Worm (Caenorhabditis elegans) whole organism, L1 larva: ENCODE measurements around the gene ttr-5.

Experiments used
- C04F5.9 ChIP-seq: sonication (generic microtip); optimal IDR thresholded peaks from 2 replicates; lab custom pipeline; 2016; ENCODE audit warnings: missing genetic modification characterization, missing compliant biosample characterization
- aly-2 ChIP-seq: fragments of 150-350 bp; optimal IDR thresholded peaks from 2 replicates; lab custom pipeline; 2014; ENCODE audit warnings: missing biosample characterization, missing genetic modification characterization
- blmp-1 ChIP-seq: fragments of 150-350 bp; optimal IDR thresholded peaks from 2 replicates; lab custom pipeline; 2014; ENCODE audit warnings: missing biosample characterization, missing genetic modification characterization
- ceh-63 ChIP-seq: fragments of 200-800 bp; sonication (Bioruptor generic); optimal IDR thresholded peaks from 2 replicates; lab custom pipeline; 2018; ENCODE audit warnings: mild to moderate bottlenecking, missing genetic modification characterization, missing compliant biosample characterization
- ces-1 ChIP-seq: fragments of 150-350 bp; optimal IDR thresholded peaks from 2 replicates; lab custom pipeline; 2014; ENCODE audit warnings: missing biosample characterization, missing genetic modification reagents, missing genetic modification characterization
- dpl-1 ChIP-seq, 3 experiments: fragments of 150-350 bp in 2 of 3; sonication (generic microtip) in 1 of 3; optimal IDR thresholded peaks; 2 replicates each; lab custom pipeline; 2014 to 2017; ENCODE audit warnings: missing biosample characterization in 3 of 3, missing genetic modification characterization in 3 of 3, missing genetic modification reagents in 3 of 3
- efl-1 ChIP-seq, 4 experiments: fragments of 150-350 bp; optimal IDR thresholded peaks in 3 of 4; peaks in 1 of 4; 1 replicate in 1 of 4; 2 replicates in 3 of 4; lab custom pipeline; 2014; ENCODE audit warnings: missing biosample characterization in 2 of 4, missing genetic modification characterization in 2 of 4, missing genetic modification reagents in 2 of 4
- efl-3 ChIP-seq: fragments of 200-800 bp; sonication (Bioruptor generic); optimal IDR thresholded peaks from 2 replicates; lab custom pipeline; 2018; ENCODE audit warnings: mild to moderate bottlenecking, missing genetic modification characterization, missing compliant biosample characterization
- egl-13 ChIP-seq: sonication (generic microtip); optimal IDR thresholded peaks from 2 replicates; lab custom pipeline; 2016; ENCODE audit warnings: missing genotype, missing genetic modification reagents, missing genetic modification characterization, missing compliant biosample characterization
- elt-2 ChIP-seq: sonication (generic microtip); optimal IDR thresholded peaks from 2 replicates; lab custom pipeline; 2016; ENCODE audit warnings: missing genetic modification characterization, mild to moderate bottlenecking, inconsistent platforms, missing compliant biosample characterization, missing genetic modification reagents
- elt-3 ChIP-seq, 6 experiments: fragments of 150-350 bp in 1 of 6; sonication (generic microtip); optimal IDR thresholded peaks; 2 replicates each; lab custom pipeline; 2017 to 2018; ENCODE audit warnings: missing biosample characterization in 6 of 6, missing genetic modification characterization in 6 of 6, inconsistent platforms in 1 of 6
- fkh-10 ChIP-seq: sonication (generic microtip); optimal IDR thresholded peaks from 2 replicates; lab custom pipeline; 2017; ENCODE audit warnings: missing biosample characterization, missing genetic modification reagents, missing genetic modification characterization
- hlh-4 ChIP-seq: sonication (generic microtip); optimal IDR thresholded peaks from 2 replicates; lab custom pipeline; 2016; ENCODE audit warnings: mild to moderate bottlenecking, missing genetic modification characterization, missing compliant biosample characterization
- hpl-2 ChIP-seq: fragments of 150-350 bp; optimal IDR thresholded peaks from 2 replicates; lab custom pipeline; 2014; ENCODE audit warnings: missing biosample characterization, missing genetic modification reagents, missing genetic modification characterization
- isw-1 ChIP-seq: fragments of 200-800 bp; sonication (Bioruptor generic); IDR thresholded peaks from 2 replicates; pipeline ENCODE4 v1.3.6; 2022; ENCODE audit warnings: missing genetic modification characterization, missing compliant biosample characterization
- jun-1 ChIP-seq: fragments of 150-350 bp; optimal IDR thresholded peaks from 2 replicates; lab custom pipeline; 2014; ENCODE audit warnings: missing biosample characterization, missing genetic modification reagents, missing genetic modification characterization
- lin-14 ChIP-seq: fragments of 200-800 bp; sonication (Bioruptor generic); optimal IDR thresholded peaks from 2 replicates; lab custom pipeline; 2018; ENCODE audit warnings: mild to moderate bottlenecking, missing genetic modification characterization, moderate library complexity, missing compliant biosample characterization
- lin-39 ChIP-seq: fragments of 150-350 bp; optimal IDR thresholded peaks from 2 replicates; lab custom pipeline; 2014; ENCODE audit warnings: missing biosample characterization, missing genetic modification reagents, missing genetic modification characterization
- lsy-2 ChIP-seq, 2 experiments: fragments of 150-350 bp; optimal IDR thresholded peaks; 2 replicates each; lab custom pipeline; 2014; ENCODE audit warnings: missing biosample characterization in 2 of 2, missing genetic modification characterization in 2 of 2
- nhr-11 ChIP-seq: fragments of 150-350 bp; optimal IDR thresholded peaks from 2 replicates; lab custom pipeline; 2014; ENCODE audit warnings: missing biosample characterization, missing genetic modification characterization
- nhr-20 ChIP-seq: sonication (generic microtip); optimal IDR thresholded peaks from 2 replicates; lab custom pipeline; 2016; ENCODE audit warnings: mild to moderate bottlenecking, missing genetic modification characterization, missing compliant biosample characterization
- nhr-237 ChIP-seq: fragments of 150-350 bp; optimal IDR thresholded peaks from 2 replicates; lab custom pipeline; 2014; ENCODE audit warnings: missing biosample characterization, missing genetic modification characterization
- nhr-71 ChIP-seq: sonication (generic microtip); optimal IDR thresholded peaks from 2 replicates; lab custom pipeline; 2016; ENCODE audit warnings: mild to moderate bottlenecking, missing genetic modification characterization, moderate library complexity, missing compliant biosample characterization
- nhr-76 ChIP-seq: sonication (generic microtip); optimal IDR thresholded peaks from 2 replicates; lab custom pipeline; 2017; ENCODE audit warnings: missing biosample characterization, missing genetic modification characterization
- nhr-77 ChIP-seq: fragments of 150-350 bp; optimal IDR thresholded peaks from 2 replicates; lab custom pipeline; 2014; ENCODE audit warnings: missing biosample characterization, missing genetic modification characterization
- nhr-84 ChIP-seq: sonication (generic microtip); optimal IDR thresholded peaks from 2 replicates; lab custom pipeline; 2017; ENCODE audit warnings: missing biosample characterization, missing genetic modification characterization
- nhr-85 ChIP-seq: sonication (generic microtip); peaks from one replicate; lab custom pipeline; 2016; ENCODE audit warnings: missing genetic modification characterization, inconsistent platforms, missing compliant biosample characterization
- nhr-90 ChIP-seq: sonication (generic microtip); optimal IDR thresholded peaks from 2 replicates; lab custom pipeline; 2016; ENCODE audit warnings: mild to moderate bottlenecking, missing genetic modification characterization, missing compliant biosample characterization; ENCODE audit not compliant: poor library complexity
- rnt-1 ChIP-seq: sonication (generic microtip); optimal IDR thresholded peaks from 2 replicates; lab custom pipeline; 2016; ENCODE audit warnings: mild to moderate bottlenecking, missing genetic modification characterization, moderate library complexity, missing compliant biosample characterization
- snpc-4 ChIP-seq: fragments of 150-350 bp; optimal IDR thresholded peaks from 2 replicates; lab custom pipeline; 2014; ENCODE audit warnings: missing biosample characterization, missing genetic modification characterization
- sptf-1 ChIP-seq: fragments of 150-350 bp; optimal IDR thresholded peaks from 2 replicates; lab custom pipeline; 2014; ENCODE audit warnings: missing biosample characterization, missing genetic modification characterization
- swsn-7 ChIP-seq: sonication (generic microtip); optimal IDR thresholded peaks from 2 replicates; lab custom pipeline; 2016; ENCODE audit warnings: missing genetic modification characterization, missing compliant biosample characterization
- unc-30 ChIP-seq: sonication (generic microtip); optimal IDR thresholded peaks from 2 replicates; lab custom pipeline; 2017; ENCODE audit warnings: missing biosample characterization, missing genetic modification characterization
- unc-98 ChIP-seq: fragments of 200-800 bp; sonication (Bioruptor generic); IDR thresholded peaks from 2 replicates; pipeline ENCODE4 v1.3.6; 2022; ENCODE audit warnings: missing genetic modification characterization, missing compliant biosample characterization
- zip-4 ChIP-seq: fragments of 200-800 bp; sonication (Bioruptor generic); optimal IDR thresholded peaks from 2 replicates; lab custom pipeline; 2018; ENCODE audit warnings: mild to moderate bottlenecking, missing genetic modification characterization, moderate library complexity, missing compliant biosample characterization

The ttr-5 gene

DNA sequence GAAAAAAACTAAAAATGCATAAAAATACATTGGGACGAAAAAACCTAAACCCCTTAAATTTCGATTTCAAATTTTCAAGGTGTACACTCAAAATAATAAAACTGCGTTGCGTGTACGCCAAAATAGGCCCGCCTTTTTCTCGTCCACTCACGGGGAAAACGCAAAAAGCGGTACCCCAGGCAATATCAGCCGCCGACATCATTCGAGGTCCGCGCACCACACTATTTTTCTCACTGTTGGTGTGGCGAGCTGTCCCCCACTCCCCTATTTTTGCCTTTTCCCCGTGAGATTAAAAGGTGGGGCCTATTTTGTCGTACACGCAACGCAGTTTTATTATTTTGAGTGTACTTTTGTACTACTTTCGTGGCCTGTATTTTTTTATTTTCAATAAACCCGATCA lies 38.5 kb upstream of the ttr-5 start:
- peak; percentile 2 for TF ChIP-seq snpc-4

ce11 chrIII:9297345-9297744 lies 32.8 kb upstream of the ttr-5 start, which contains the start of gene K01B6.4:
Gene K01B6.4 (minus strand): TSS chrIII:9297445.
- TF ChIP-seq efl-1 (optimal IDR thresholded peaks at IDR 0.05; lab: Kevin White, UChicago) (no peak), efl-1 (GFP tag; optimal IDR thresholded peaks at IDR 0.05 in 1 of 2; lab: Kevin White, UChicago) (peak in 1 of 2 experiments; percentile 34), egl-13 (tag; lab: Kevin White, UChicago) (no peak)
- TF ChIP-seq, all 84 proteins: peak for 1

- peak; percentile 51 for TF ChIP-seq blmp-1
- no peak for TF ChIP-seq nhr-71 (tag; lab: Kevin White, UChicago)
These were observed 31.0 kb upstream of the ttr-5 start for ce11 chrIII:9299116-9299515.

ce11 chrIII:9299919-9300318 lies 30.2 kb upstream of the ttr-5 start, which contains the start of gene K01B6.3:
Gene K01B6.3 (plus strand): TSS chrIII:9300219.
- TF ChIP-seq rnt-1 (tag; lab: Kevin White, UChicago) (no peak), blmp-1 (peak; percentile 42)

DNA sequence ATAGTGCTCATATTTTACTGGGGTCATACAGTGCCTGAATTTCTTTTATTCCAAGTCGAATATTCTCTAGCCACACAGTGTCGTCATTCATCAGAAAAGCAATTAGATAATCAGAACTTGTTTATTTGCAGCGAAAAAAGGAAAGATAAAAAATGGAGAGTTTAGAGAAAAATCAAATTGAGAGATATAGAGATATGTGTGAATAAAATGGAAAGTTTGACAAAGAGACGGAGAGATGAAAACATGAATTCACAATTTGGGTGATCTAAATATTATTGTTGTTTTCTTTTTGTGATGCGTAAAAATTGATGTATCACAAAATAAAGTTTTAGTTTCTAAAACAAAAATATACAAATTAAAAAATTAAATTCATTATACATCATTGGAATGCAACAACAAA lies 29.4 kb upstream of the ttr-5 start:
- TF ChIP-seq ceh-63 (no peak), efl-1 (optimal IDR thresholded peaks at IDR 0.05; lab: Kevin White, UChicago) (no peak), efl-1 (GFP tag; optimal IDR thresholded peaks at IDR 0.05 in 1 of 2; lab: Kevin White, UChicago) (peak in 1 of 2 experiments; percentile 20), lin-14 (peak; percentile 34), elt-2 (tag; lab: Kevin White, UChicago) (no peak), nhr-84 (tag; lab: Kevin White, UChicago) (no peak), unc-30 (tag; lab: Kevin White, UChicago) (no peak), blmp-1 (peak; percentile 81), elt-3 (tag; optimal IDR thresholded peaks at IDR 0.05; lab: Kevin White, UChicago) (peak in 2 of 6 experiments; percentile 15 to 40), nhr-20 (tag; lab: Kevin White, UChicago) (peak; percentile 10), efl-3 (GFP tag; lab: Kevin White, UChicago) (no peak), hpl-2 (no peak), snpc-4 (no peak), rnt-1 (tag; lab: Kevin White, UChicago) (no peak), lsy-2 (tag; optimal IDR thresholded peaks at IDR 0.05; lab: Kevin White, UChicago) (peak in 1 of 2 experiments; percentile 3), nhr-71 (tag; lab: Kevin White, UChicago) (peak; percentile 0), ces-1 (GFP tag; lab: Kevin White, UChicago) (no peak), jun-1 (tag; lab: Kevin White, UChicago) (no peak), fkh-10 (GFP tag; lab: Kevin White, UChicago) (no peak), nhr-85 (peak; percentile 68), swsn-7 (tag; lab: Kevin White, UChicago) (no peak), unc-98 (GFP tag; lab: Robert Waterston, UW) (no peak), sptf-1 (no peak), nhr-90 (tag; lab: Kevin White, UChicago) (no peak)
- TF ChIP-seq, all 84 proteins: peak for 8

- no peak for TF ChIP-seq C04F5.9
- no peak for TF ChIP-seq dpl-1 (GFP tag; optimal IDR thresholded peaks at IDR 0.05; lab: Kevin White, UChicago)
- no peak for TF ChIP-seq nhr-76
- TF ChIP-seq aly-2 (tag; lab: Kevin White, UChicago), result no peak
- no peak for TF ChIP-seq nhr-11 (tag; lab: Kevin White, UChicago)
- no peak for TF ChIP-seq lin-39 (tag; lab: Kevin White, UChicago)
- no peak for TF ChIP-seq nhr-77 (tag; lab: Kevin White, UChicago)
- TF ChIP-seq zip-4 (GFP tag; lab: Kevin White, UChicago), result no peak
- no peak for TF ChIP-seq isw-1
- TF ChIP-seq hlh-4, result no peak
- no peak for TF ChIP-seq ceh-63
- no peak for TF ChIP-seq nhr-237
- TF ChIP-seq snpc-4, result no peak
These were observed 23.5 kb upstream of the ttr-5 start, which contains the start of gene srx-45 for ce11 chrIII:9306596-9306995. Gene srx-45 (minus strand): TSS chrIII:9306696.
